Worm (Caenorhabditis elegans) whole organism, young adult: Measurements from ENCODE around the gene glb-34.

Experiments
- F10E7.11 ChIP-seq: sonication (generic microtip); optimal IDR thresholded peaks from 2 replicates; lab custom pipeline; 2017; ENCODE audit warnings: mild to moderate bottlenecking, missing genetic modification characterization, moderate library complexity, missing compliant biosample characterization
- lin-54 ChIP-seq: fragments of 200-800 bp; sonication (Bioruptor generic); optimal IDR thresholded peaks from 2 replicates; lab custom pipeline; 2018; ENCODE audit warnings: mild to moderate bottlenecking, missing genetic modification characterization, missing compliant biosample characterization
- snpc-4 ChIP-seq, 5 experiments: fragments of 150-350 bp in 1 of 5; sonication (generic microtip) in 4 of 5; optimal IDR thresholded peaks; 2 replicates each; lab custom pipeline; 2014 to 2018; ENCODE audit warnings: missing genetic modification characterization in 5 of 5, missing biosample characterization in 3 of 5, antibody characterized with exemption in 2 of 5, mild to moderate bottlenecking in 2 of 5, missing compliant biosample characterization in 2 of 5, missing genotype in 2 of 5, moderate library complexity in 2 of 5, missing genetic modification reagents in 1 of 5

- TF ChIP-seq F10E7.11 (tag; lab: Kevin White, UChicago) (no peak), snpc-4 (GFP tag; optimal IDR thresholded peaks at IDR 0.05; lab: Kevin White, UChicago) (no peak), snpc-4 (tag; optimal IDR thresholded peaks at IDR 0.05; lab: Kevin White, UChicago) (no peak), lin-54 (GFP tag; lab: Kevin White, UChicago) (no peak)
These were observed 40.2 kb upstream of the glb-34 start for ce11 chrIV:14612547-14613329.
